Worm (Caenorhabditis elegans): ENCODE measurements around the gene scc-3.

Gene scc-3

DNA sequence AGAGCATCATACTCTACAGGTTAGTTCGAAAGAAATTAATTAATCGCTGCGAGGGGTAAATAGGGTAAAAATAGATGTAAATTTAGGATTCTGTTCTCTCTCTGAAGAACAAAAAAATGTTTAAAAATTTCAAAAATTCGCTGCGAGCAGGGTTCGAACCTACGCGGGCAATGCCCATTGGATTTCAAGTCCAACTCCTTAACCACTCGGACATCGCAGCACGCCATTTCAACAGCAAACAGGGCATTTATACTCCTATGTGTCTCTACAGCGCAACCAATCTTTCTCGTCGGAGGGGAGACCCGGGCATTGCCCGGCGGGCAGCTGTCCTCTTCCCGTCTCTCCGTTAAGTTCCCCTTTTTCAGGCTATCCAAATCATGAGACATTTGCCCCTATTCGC is 16.5 kb downstream of the scc-3 start:
- TF ChIP-seq nhr-25 (tag; optimal IDR thresholded peaks at IDR 0.05), result no peak
- TF ChIP-seq nhr-23 (tag; optimal IDR thresholded peaks at IDR 0.05), result no peak
- TF ChIP-seq ceh-82 (tag; optimal IDR thresholded peaks at IDR 0.05), result peak; percentile 35
- TF ChIP-seq ceh-9 (tag; optimal IDR thresholded peaks at IDR 0.05), result no peak
- TF ChIP-seq ZK546.5 (tag; optimal IDR thresholded peaks at IDR 0.05), result no peak
- no peak for TF ChIP-seq lin-15B (tag; optimal IDR thresholded peaks at IDR 0.05)
- no peak for TF ChIP-seq snpc-4 (tag; optimal IDR thresholded peaks at IDR 0.05)
- no peak for TF ChIP-seq nhr-237 (tag; optimal IDR thresholded peaks at IDR 0.05)
- no peak for TF ChIP-seq ztf-4 (tag; optimal IDR thresholded peaks at IDR 0.05)
- TF ChIP-seq nhr-12 (tag; optimal IDR thresholded peaks at IDR 0.05), result no peak
- peak; percentile 64 for TF ChIP-seq hmg-11 (tag; optimal IDR thresholded peaks at IDR 0.05)
- TF ChIP-seq fkh-10 (GFP tag; optimal IDR thresholded peaks at IDR 0.05), result no peak
- peak; percentile 33 for TF ChIP-seq pha-4 (tag; optimal IDR thresholded peaks at IDR 0.05)
- no peak for TF ChIP-seq jun-1 (tag; optimal IDR thresholded peaks at IDR 0.05)
- no peak for TF ChIP-seq nhr-77 (tag; optimal IDR thresholded peaks at IDR 0.05)
- peak; percentile 7 for TF ChIP-seq pqm-1 (tag; optimal IDR thresholded peaks at IDR 0.05)
- no peak for TF ChIP-seq nhr-76 (tag; optimal IDR thresholded peaks at IDR 0.05)
- no peak for TF ChIP-seq ceh-16 (tag; optimal IDR thresholded peaks at IDR 0.05)
- peak; percentile 29 for TF ChIP-seq nhr-43 (tag; optimal IDR thresholded peaks at IDR 0.05; ENCODE audit: poor library complexity, severe bottlenecking)
- no peak for TF ChIP-seq mdl-1 (tag; optimal IDR thresholded peaks at IDR 0.05)
- TF ChIP-seq nhr-11 (tag; optimal IDR thresholded peaks at IDR 0.05), result no peak
- TF ChIP-seq nfya-1 (tag; optimal IDR thresholded peaks at IDR 0.05; ENCODE audit: insufficient read depth), result peak; percentile 49
- no peak for TF ChIP-seq fkh-2 (tag; optimal IDR thresholded peaks at IDR 0.05)
- no peak for TF ChIP-seq elt-1 (tag; optimal IDR thresholded peaks at IDR 0.05)
- TF ChIP-seq ama-1 (optimal IDR thresholded peaks at IDR 0.05), result no peak
- no peak for TF ChIP-seq nhr-67 (tag; optimal IDR thresholded peaks at IDR 0.05)
- no peak for TF ChIP-seq unc-39 (tag; optimal IDR thresholded peaks at IDR 0.05)
- TF ChIP-seq unc-62 (GFP tag; optimal IDR thresholded peaks at IDR 0.05), result no peak
- TF ChIP-seq ceh-28 (tag; optimal IDR thresholded peaks at IDR 0.05), result no peak
- TF ChIP-seq ztf-11 (tag; optimal IDR thresholded peaks at IDR 0.05), result no peak
- TF ChIP-seq elt-2 (tag; optimal IDR thresholded peaks at IDR 0.05), result peak; percentile 28
- peak; percentile 1 for TF ChIP-seq lin-39 (tag; optimal IDR thresholded peaks at IDR 0.05)
- TF ChIP-seq aly-2 (tag; optimal IDR thresholded peaks at IDR 0.05), result no peak
- peak; percentile 22 for TF ChIP-seq tbx-2 (tag; optimal IDR thresholded peaks at IDR 0.05)
- TF ChIP-seq lsy-12 (tag; optimal IDR thresholded peaks at IDR 0.05), result peak; percentile 57
- no peak for TF ChIP-seq fos-1 (tag; optimal IDR thresholded peaks at IDR 0.05)

DNA sequence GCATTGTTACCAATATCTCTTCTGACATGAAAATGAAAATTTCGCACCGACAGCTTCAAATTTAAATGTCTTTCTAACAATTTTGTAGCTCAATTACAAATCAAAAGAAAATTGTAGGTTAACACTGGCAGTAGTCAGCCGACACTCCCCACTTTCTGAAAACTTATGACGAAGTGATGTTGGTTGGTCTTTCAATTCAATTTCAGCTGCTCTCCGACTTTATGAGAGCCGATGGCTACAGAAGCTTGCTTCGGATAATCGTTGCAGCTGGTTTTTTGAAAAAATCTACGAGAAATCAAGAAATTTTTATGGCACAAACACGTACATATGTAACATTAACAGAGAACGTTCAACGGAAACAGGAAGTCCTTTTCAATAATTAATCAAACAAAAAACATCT is 21.1 kb downstream of the scc-3 start, which contains the start of gene sre-20:
TSS of gene sre-20 (minus strand) at position 101 of the 400 bp plus-strand sequence.
- no peak for TF ChIP-seq pqm-1 (tag; optimal IDR thresholded peaks at IDR 0.05)
- no peak for TF ChIP-seq ceh-16 (tag; optimal IDR thresholded peaks at IDR 0.05)
- TF ChIP-seq hmg-11 (tag; optimal IDR thresholded peaks at IDR 0.05), result no peak
- TF ChIP-seq elt-3 (tag; optimal IDR thresholded peaks at IDR 0.05), result no peak
- no peak for TF ChIP-seq pha-4 (tag; optimal IDR thresholded peaks at IDR 0.05)
- no peak for TF ChIP-seq nhr-25 (tag; optimal IDR thresholded peaks at IDR 0.05)
- no peak for TF ChIP-seq ztf-11 (tag; optimal IDR thresholded peaks at IDR 0.05)
- TF ChIP-seq skn-1 (tag; optimal IDR thresholded peaks at IDR 0.05), result no peak
- TF ChIP-seq nhr-67 (tag; optimal IDR thresholded peaks at IDR 0.05), result no peak
- no peak for TF ChIP-seq lin-39 (tag; optimal IDR thresholded peaks at IDR 0.05)
- no peak for TF ChIP-seq fkh-10 (GFP tag; optimal IDR thresholded peaks at IDR 0.05)
- TF ChIP-seq nfya-1 (tag; optimal IDR thresholded peaks at IDR 0.05; ENCODE audit: insufficient read depth), result no peak
- TF ChIP-seq nhr-43 (tag; optimal IDR thresholded peaks at IDR 0.05; ENCODE audit: poor library complexity, severe bottlenecking), result no peak
- no peak for TF ChIP-seq sea-2 (GFP tag; optimal IDR thresholded peaks at IDR 0.05)
- TF ChIP-seq ama-1 (optimal IDR thresholded peaks at IDR 0.05), result no peak

DNA sequence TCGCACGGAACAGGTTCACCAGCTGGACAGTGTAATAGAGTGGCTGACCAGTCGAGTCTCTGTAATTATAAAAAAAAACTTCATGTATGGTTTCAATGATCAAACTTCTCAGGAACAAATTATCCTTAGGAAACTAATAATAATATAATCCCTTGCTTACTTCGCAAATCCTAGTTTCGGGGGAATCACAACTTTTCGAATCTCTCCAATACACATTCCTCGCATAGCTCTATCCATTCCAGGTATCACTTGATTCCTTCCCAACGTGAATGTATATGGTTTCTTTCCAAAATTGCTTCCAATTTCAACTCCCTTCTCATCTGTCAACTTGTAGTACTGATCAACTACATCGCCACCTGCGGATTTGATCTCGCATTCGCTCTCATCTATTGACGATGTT is 22.6 kb downstream of the scc-3 start:
- TF ChIP-seq egl-27 (tag; optimal IDR thresholded peaks at IDR 0.05) (no peak), ama-1 (optimal IDR thresholded peaks at IDR 0.05) (no peak), elt-2 (tag; optimal IDR thresholded peaks at IDR 0.05) (no peak), nhr-11 (tag; optimal IDR thresholded peaks at IDR 0.05) (no peak), lin-39 (tag; optimal IDR thresholded peaks at IDR 0.05) (no peak), sea-2 (GFP tag; optimal IDR thresholded peaks at IDR 0.05) (no peak), aly-2 (tag; optimal IDR thresholded peaks at IDR 0.05) (no peak), mdl-1 (tag; optimal IDR thresholded peaks at IDR 0.05) (no peak), daf-12 (tag; optimal IDR thresholded peaks at IDR 0.05) (no peak)
